Fruit fly (Drosophila melanogaster): ENCODE data around the gene frtz.

The frtz gene

DNA sequence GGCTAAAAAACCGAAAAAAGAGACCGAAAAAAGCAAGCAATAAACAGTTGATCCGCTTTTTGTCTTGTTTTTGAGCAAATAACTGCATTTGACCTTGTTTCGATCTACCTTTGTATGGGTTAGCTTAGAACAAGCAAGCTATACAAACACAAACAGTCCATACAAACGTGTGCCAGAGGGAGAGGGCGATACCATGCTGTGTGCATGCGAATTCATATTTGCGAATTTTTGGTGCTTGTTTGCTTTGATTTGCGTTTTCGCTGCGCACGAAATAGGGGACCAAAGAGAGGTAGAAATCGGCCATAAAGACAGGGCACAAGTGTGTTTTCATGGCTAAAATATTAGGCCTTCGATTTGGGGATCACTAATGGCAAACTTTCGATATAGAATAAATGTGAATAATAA, 47.0 kb downstream of the frtz start:
- TF ChIP-seq Eip93F (GFP tag; optimal IDR thresholded peaks at IDR 0.05): no peak
- TF ChIP-seq Hr39 (GFP tag; optimal IDR thresholded peaks at IDR 0.05): peak; percentile 47
- peak; percentile 66 for TF ChIP-seq svp (GFP tag)
- peak; percentile 61 for TF ChIP-seq cyc (GFP tag; optimal IDR thresholded peaks at IDR 0.05)
- TF ChIP-seq spab (GFP tag; optimal IDR thresholded peaks at IDR 0.05): no peak
- TF ChIP-seq Eip75B (GFP tag; optimal IDR thresholded peaks at IDR 0.05): no peak
- no peak for TF ChIP-seq CG8119 (GFP tag; IDR thresholded peaks at IDR 0.05)
- TF ChIP-seq achi (GFP tag; optimal IDR thresholded peaks at IDR 0.05): no peak
- TF ChIP-seq CG32006 (GFP tag; optimal IDR thresholded peaks at IDR 0.05): no peak
- no peak for TF ChIP-seq ss (GFP tag; optimal IDR thresholded peaks at IDR 0.05)
- no peak for TF ChIP-seq CG1621 (tag; optimal IDR thresholded peaks at IDR 0.05)
- TF ChIP-seq fd85E (GFP tag; optimal IDR thresholded peaks at IDR 0.05): no peak
- no peak for TF ChIP-seq CG6792 (GFP tag; optimal IDR thresholded peaks at IDR 0.05)
- no peak for TF ChIP-seq salr (GFP tag; optimal IDR thresholded peaks at IDR 0.05)
- peak; percentile 4 for TF ChIP-seq pdm3 (GFP tag; optimal IDR thresholded peaks at IDR 0.05)
- peak; percentile 57 for TF ChIP-seq Met (GFP tag; optimal IDR thresholded peaks at IDR 0.05)
- TF ChIP-seq fkh (GFP tag; optimal IDR thresholded peaks at IDR 0.05): no peak
- TF ChIP-seq CG10631 (GFP tag; optimal IDR thresholded peaks at IDR 0.05): no peak
- TF ChIP-seq OdsH (GFP tag; optimal IDR thresholded peaks at IDR 0.05): peak; percentile 9
- TF ChIP-seq CG6854 (GFP tag; optimal IDR thresholded peaks at IDR 0.05): peak; percentile 21
- TF ChIP-seq CG11902 (GFP tag; optimal IDR thresholded peaks at IDR 0.05): no peak
- TF ChIP-seq Ets21C (GFP tag; optimal IDR thresholded peaks at IDR 0.05): no peak
- no peak for TF ChIP-seq CG7368 (GFP tag; optimal IDR thresholded peaks at IDR 0.05)
- TF ChIP-seq vri (GFP tag; optimal IDR thresholded peaks at IDR 0.05): peak; percentile 83
- 0 out of 3 replicates have a peak, but pooled peaks have one; percentile 40 for TF ChIP-seq eg (GFP tag; IDR thresholded peaks at IDR 0.05)
- TF ChIP-seq dac (GFP tag; optimal IDR thresholded peaks at IDR 0.05): no peak
- peak; percentile 49; the same call in 1 of the 3 replicates for TF ChIP-seq CG6163 (GFP tag; IDR thresholded peaks at IDR 0.05)
- no peak for TF ChIP-seq Hr4 (GFP tag; optimal IDR thresholded peaks at IDR 0.05)
- no peak for TF ChIP-seq Ets96B (tag; optimal IDR thresholded peaks at IDR 0.05)
- no peak for TF ChIP-seq CG15336 (GFP tag; IDR thresholded peaks at IDR 0.05)
- no peak for TF ChIP-seq CG10669 (GFP tag; optimal IDR thresholded peaks at IDR 0.05)
- peak; percentile 61 for TF ChIP-seq CG31627 (GFP tag; optimal IDR thresholded peaks at IDR 0.05)
- no peak for TF ChIP-seq CG11762 (GFP tag; optimal IDR thresholded peaks at IDR 0.05; ENCODE audit: insufficient read depth)
- no peak for TF ChIP-seq CG11294 (GFP tag; IDR thresholded peaks at IDR 0.05)
- TF ChIP-seq Sox14 (GFP tag; optimal IDR thresholded peaks at IDR 0.05): peak; percentile 35
- TF ChIP-seq CG4318 (GFP tag; optimal IDR thresholded peaks at IDR 0.05): no peak
- TF ChIP-seq CG8632 (GFP tag; optimal IDR thresholded peaks at IDR 0.05): peak; percentile 5
- no peak for TF ChIP-seq Lpt (GFP tag; optimal IDR thresholded peaks at IDR 0.05)
- TF ChIP-seq CG9139 (GFP tag; optimal IDR thresholded peaks at IDR 0.05): no peak
- TF ChIP-seq Blimp-1 (GFP tag; optimal IDR thresholded peaks at IDR 0.05): peak; percentile 32
- no peak for TF ChIP-seq fd59A (GFP tag; optimal IDR thresholded peaks at IDR 0.05)
- TF ChIP-seq CG34406 (GFP tag; optimal IDR thresholded peaks at IDR 0.05): no peak
- peak; percentile 58 for TF ChIP-seq Sox102F (GFP tag; optimal IDR thresholded peaks at IDR 0.05)
- TF ChIP-seq lz (GFP tag; optimal IDR thresholded peaks at IDR 0.05): peak; percentile 54
- TF ChIP-seq acj6 (GFP tag; optimal IDR thresholded peaks at IDR 0.05): no peak
- peak; percentile 54 for TF ChIP-seq esn (GFP tag; optimal IDR thresholded peaks at IDR 0.05)
- peak; percentile 60 for TF ChIP-seq topi (GFP tag; optimal IDR thresholded peaks at IDR 0.05)
- TF ChIP-seq Eip78C (GFP tag): peak; percentile 26
- TF ChIP-seq Hr38 (GFP tag; optimal IDR thresholded peaks at IDR 0.05): no peak
- TF ChIP-seq Sox15 (GFP tag; optimal IDR thresholded peaks at IDR 0.05): no peak
- no peak for TF ChIP-seq CG8319 (GFP tag; optimal IDR thresholded peaks at IDR 0.05)

Data from whole organism, prepupa.